Fruit fly (Drosophila melanogaster): ENCODE measurements around the gene Task7.

DNA sequence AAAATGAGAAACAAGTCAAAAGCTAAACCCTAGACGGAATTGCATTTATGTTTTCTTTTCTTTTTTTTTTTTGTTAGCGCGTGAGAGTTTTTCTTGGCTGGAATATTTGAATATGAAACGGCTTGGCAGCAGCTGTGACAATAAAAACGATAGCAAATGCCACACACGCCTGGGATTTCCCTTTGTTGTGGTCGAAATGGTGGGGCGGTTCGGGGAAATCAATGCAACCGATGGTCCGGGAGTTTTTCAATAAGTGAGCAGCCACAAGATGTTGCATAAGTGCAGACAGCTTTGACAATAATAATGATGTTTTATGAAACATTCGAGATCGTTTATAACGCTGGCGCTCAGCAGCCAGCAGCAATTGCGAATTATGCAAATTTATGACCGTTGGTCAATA, 35.3 kb downstream of the Task7 start:
- TF ChIP-seq psq (optimal IDR thresholded peaks at IDR 0.05) (no peak), h (optimal IDR thresholded peaks at IDR 0.05) (no peak), Myc (optimal IDR thresholded peaks at IDR 0.05) (no peak)

Data from Kc167 (cell line).